Worm (Caenorhabditis elegans) whole organism, young adult: ENCODE measurements around the gene ugt-37.

Experiments used
- D2030.7 ChIP-seq: fragments of 200-800 bp; sonication (Bioruptor generic); IDR thresholded peaks from 2 replicates; pipeline ENCODE4 v1.3.6; 2022; ENCODE audit warnings: missing genetic modification reagents, missing genetic modification characterization, missing compliant biosample characterization
- F49E8.2 ChIP-seq: sonication (generic microtip); optimal IDR thresholded peaks from 3 replicates; lab custom pipeline; 2017; ENCODE audit warnings: missing genetic modification characterization, mild to moderate bottlenecking, missing compliant biosample characterization, antibody characterized with exemption, moderate library complexity; ENCODE audit not compliant: insufficient read depth
- F57A8.1 ChIP-seq: fragments of 200-800 bp; sonication (Bioruptor generic); optimal IDR thresholded peaks from 2 replicates; lab custom pipeline; 2018; ENCODE audit warnings: mild to moderate bottlenecking, missing genetic modification characterization, moderate library complexity, missing compliant biosample characterization
- ama-1 ChIP-seq, 3 experiments: fragments of 150-350 bp in 1 of 3; sonication (generic microtip) in 2 of 3; optimal IDR thresholded peaks; 2 replicates each; lab custom pipeline; 2014 to 2018; ENCODE audit warnings: missing biosample characterization in 2 of 3, missing genetic modification characterization in 2 of 3, missing genetic modification reagents in 2 of 3
- aptf-2 ChIP-seq: fragments of 200-800 bp; sonication (Bioruptor generic); conservative IDR thresholded peaks from 2 replicates; pipeline ENCODE4 v1.3.6; 2022; ENCODE audit warnings: missing genetic modification reagents, missing genetic modification characterization, missing compliant biosample characterization
- atf-7 ChIP-seq: sonication (generic microtip); optimal IDR thresholded peaks from 2 replicates; lab custom pipeline; 2017; ENCODE audit warnings: mild to moderate bottlenecking, missing genetic modification characterization, missing compliant biosample characterization
- bed-1 ChIP-seq: fragments of 200-800 bp; sonication (Bioruptor generic); IDR thresholded peaks from 2 replicates; pipeline ENCODE4 v1.3.6; 2022; ENCODE audit warnings: missing genetic modification reagents, missing genetic modification characterization, missing compliant biosample characterization
- ccch-3 ChIP-seq: fragments of 200-800 bp; sonication (Bioruptor generic); optimal IDR thresholded peaks from 2 replicates; lab custom pipeline; 2018; ENCODE audit warnings: mild to moderate bottlenecking, missing genetic modification characterization, missing compliant biosample characterization
- cebp-1 ChIP-seq, 2 experiments: fragments of 200-800 bp in 1 of 2; sonication (Bioruptor generic) in 1 of 2; sonication (generic microtip) in 1 of 2; IDR thresholded peaks in 1 of 2; optimal IDR thresholded peaks in 1 of 2; 2 replicates each; pipeline versions ENCODE4 v1.3.6 to Lab custom; 2017 to 2022; ENCODE audit warnings: missing compliant biosample characterization in 2 of 2, missing genetic modification characterization in 2 of 2, mild to moderate bottlenecking in 1 of 2, missing genetic modification reagents in 1 of 2, moderate library complexity in 1 of 2
- die-1 ChIP-seq: sonication (generic microtip); optimal IDR thresholded peaks from 2 replicates; lab custom pipeline; 2016; ENCODE audit warnings: missing genotype, mild to moderate bottlenecking, missing genetic modification characterization, missing compliant biosample characterization
- egrh-3 ChIP-seq: fragments of 200-800 bp; sonication (Bioruptor generic); IDR thresholded peaks from 2 replicates; pipeline ENCODE4 v1.3.6; 2022; ENCODE audit warnings: missing genetic modification reagents, missing genetic modification characterization, missing compliant biosample characterization
- ekl-4 ChIP-seq: fragments of 200-800 bp; sonication (Bioruptor generic); IDR thresholded peaks from 2 replicates; pipeline ENCODE4 v1.3.6; 2022; ENCODE audit warnings: missing genetic modification reagents, missing genetic modification characterization, missing compliant biosample characterization
- hsf-1 ChIP-seq: fragments of 200-800 bp; sonication (Bioruptor generic); IDR thresholded peaks from 2 replicates; pipeline ENCODE4 v1.3.6; 2022; ENCODE audit warnings: missing genetic modification reagents, missing genetic modification characterization, missing compliant biosample characterization
- lag-1 ChIP-seq: fragments of 200-800 bp; sonication (Bioruptor generic); IDR thresholded peaks from 2 replicates; pipeline ENCODE4 v1.3.6; 2022; ENCODE audit warnings: missing genetic modification reagents, missing genetic modification characterization, missing compliant biosample characterization
- lin-35 ChIP-seq, 3 experiments: fragments of 150-350 bp in 2 of 3; sonication (generic microtip) in 1 of 3; optimal IDR thresholded peaks; 2 replicates each; lab custom pipeline; 2014 to 2018; ENCODE audit warnings: missing biosample characterization in 3 of 3, missing genetic modification characterization in 3 of 3, missing genetic modification reagents in 3 of 3
- lsl-1 ChIP-seq: fragments of 200-800 bp; sonication (Bioruptor generic); optimal IDR thresholded peaks from 2 replicates; lab custom pipeline; 2018; ENCODE audit warnings: mild to moderate bottlenecking, missing genetic modification characterization, moderate library complexity, missing compliant biosample characterization
- madf-10 ChIP-seq: sonication (generic microtip); optimal IDR thresholded peaks from 2 replicates; lab custom pipeline; 2016; ENCODE audit warnings: mild to moderate bottlenecking, missing genetic modification characterization, missing compliant biosample characterization
- madf-6 ChIP-seq: fragments of 200-800 bp; sonication (Bioruptor generic); IDR thresholded peaks from 2 replicates; pipeline ENCODE4 v1.3.6; 2022; ENCODE audit warnings: missing genetic modification reagents, missing genetic modification characterization, missing compliant biosample characterization
- mes-4 ChIP-seq: sonication (generic microtip); optimal IDR thresholded peaks from 2 replicates; lab custom pipeline; 2016; ENCODE audit warnings: missing genotype, missing genetic modification characterization, missing compliant biosample characterization
- nfya-2 ChIP-seq: fragments of 200-800 bp; sonication (Bioruptor generic); IDR thresholded peaks from 2 replicates; pipeline ENCODE4 v1.3.6; 2022; ENCODE audit warnings: missing genetic modification reagents, missing genetic modification characterization, missing compliant biosample characterization
- nfyb-1 ChIP-seq: fragments of 200-800 bp; sonication (Bioruptor generic); IDR thresholded peaks from 2 replicates; pipeline ENCODE4 v1.3.6; 2022; ENCODE audit warnings: missing genetic modification reagents, missing genetic modification characterization, missing compliant biosample characterization
- nhr-120 ChIP-seq: fragments of 200-800 bp; sonication (Bioruptor generic); IDR thresholded peaks from 2 replicates; pipeline ENCODE4 v1.3.6; 2022; ENCODE audit warnings: missing genetic modification characterization, missing compliant biosample characterization
- nhr-27 ChIP-seq: fragments of 200-800 bp; sonication (Bioruptor generic); optimal IDR thresholded peaks from 2 replicates; lab custom pipeline; 2018; ENCODE audit warnings: mild to moderate bottlenecking, missing genetic modification characterization, moderate library complexity, missing compliant biosample characterization
- nhr-80 ChIP-seq: sonication (generic microtip); optimal IDR thresholded peaks from 2 replicates; lab custom pipeline; 2016; ENCODE audit warnings: missing genetic modification characterization, missing compliant biosample characterization
- pbrm-1 ChIP-seq: fragments of 200-800 bp; sonication (Bioruptor generic); IDR thresholded peaks from 2 replicates; pipeline ENCODE4 v1.3.6; 2022; ENCODE audit warnings: missing genetic modification reagents, missing genetic modification characterization, missing compliant biosample characterization
- rpc-1 ChIP-seq, 2 experiments: fragments of 150-350 bp in 1 of 2; sonication (generic microtip) in 1 of 2; optimal IDR thresholded peaks; 2 replicates each; lab custom pipeline; 2014 to 2018; ENCODE audit warnings: missing biosample characterization in 1 of 2, missing genetic modification characterization in 1 of 2, missing genetic modification reagents in 1 of 2, missing genotype in 1 of 2
- sdz-38 ChIP-seq: sonication (generic microtip); optimal IDR thresholded peaks from 2 replicates; lab custom pipeline; 2016; ENCODE audit warnings: missing genotype, missing genetic modification characterization, missing compliant biosample characterization
- snpc-4 ChIP-seq, 5 experiments: fragments of 150-350 bp in 1 of 5; sonication (generic microtip) in 4 of 5; optimal IDR thresholded peaks; 2 replicates each; lab custom pipeline; 2014 to 2018; ENCODE audit warnings: missing genetic modification characterization in 5 of 5, missing biosample characterization in 3 of 5, antibody characterized with exemption in 2 of 5, mild to moderate bottlenecking in 2 of 5, missing compliant biosample characterization in 2 of 5, missing genotype in 2 of 5, moderate library complexity in 2 of 5, missing genetic modification reagents in 1 of 5
- sptf-2 ChIP-seq: fragments of 200-800 bp; sonication (Bioruptor generic); optimal IDR thresholded peaks from 2 replicates; lab custom pipeline; 2018; ENCODE audit warnings: mild to moderate bottlenecking, missing genetic modification characterization, missing compliant biosample characterization
- zfh-2 ChIP-seq: fragments of 200-800 bp; sonication (Bioruptor generic); conservative IDR thresholded peaks from 2 replicates; pipeline ENCODE4 v1.3.6; 2022; ENCODE audit warnings: missing genetic modification reagents, missing genetic modification characterization, missing compliant biosample characterization
- ztf-6 ChIP-seq: fragments of 200-800 bp; sonication (Bioruptor generic); IDR thresholded peaks from 2 replicates; pipeline ENCODE4 v1.3.6; 2022; ENCODE audit warnings: missing genetic modification reagents, missing genetic modification characterization, missing compliant biosample characterization

The ugt-37 gene

ce11 chrV:7145250-7145850 lies at the start of gene ugt-37:
Gene ugt-37 (minus strand): TSS chrV:7145318.
- TF ChIP-seq hsf-1 (GFP tag; lab: Robert Waterston, UW): no peak

- 0 out of 2 replicates have a peak, but pooled peaks have one; percentile 11 for TF ChIP-seq pbrm-1 (GFP tag; lab: Robert Waterston, UW)
- no peak for TF ChIP-seq nhr-27 (tag; lab: Kevin White, UChicago)
- 0 out of 2 replicates have a peak, but pooled peaks have one; percentile 22 for TF ChIP-seq egrh-3
- TF ChIP-seq zfh-2 (GFP tag; lab: Robert Waterston, UW): peak; percentile 66; the same call in 1 of the 2 replicates
Observed at ce11 chrV:7194818-7195217, 49.7 kb upstream of the ugt-37 start.

- TF ChIP-seq nhr-120 (GFP tag; lab: Robert Waterston, UW) (no peak), ztf-6 (no peak), madf-6 (0 out of 2 replicates have a peak, but pooled peaks have one; percentile 11), sptf-2 (no peak), nfya-2 (GFP tag; lab: Robert Waterston, UW) (no peak)
Observed at ce11 chrV:7193562-7193961, 48.4 kb upstream of the ugt-37 start, which contains the start of gene F09G2.8. Gene F09G2.8 (minus strand): TSS chrV:7193662.

- no peak for TF ChIP-seq rpc-1 (optimal IDR thresholded peaks at IDR 0.05; lab: Kevin White, UChicago)
- no peak for TF ChIP-seq rpc-1 (tag; optimal IDR thresholded peaks at IDR 0.05; lab: Kevin White, UChicago)
- TF ChIP-seq nhr-80: peak; percentile 55
- TF ChIP-seq bed-1 (GFP tag; lab: Robert Waterston, UW): no peak
- no peak for TF ChIP-seq lin-35 (GFP tag; optimal IDR thresholded peaks at IDR 0.05; lab: Kevin White, UChicago)
- TF ChIP-seq ccch-3 (GFP tag; lab: Kevin White, UChicago): no peak
- TF ChIP-seq nfyb-1 (GFP tag; lab: Robert Waterston, UW): no peak
- TF ChIP-seq atf-7 (tag; lab: Kevin White, UChicago): no peak
Observed at ce11 chrV:7187295-7187694, 42.2 kb upstream of the ugt-37 start.

- TF ChIP-seq nhr-80: peak; percentile 68
- TF ChIP-seq cebp-1 (GFP tag; IDR thresholded peaks at IDR 0.05; lab: Robert Waterston, UW): no peak
- peak; percentile 49 for TF ChIP-seq cebp-1 (tag; optimal IDR thresholded peaks at IDR 0.05; lab: Kevin White, UChicago)
- TF ChIP-seq F49E8.2 (tag; lab: Kevin White, UChicago): no peak
Observed at ce11 chrV:7186599-7186998, 41.5 kb upstream of the ugt-37 start.

- TF ChIP-seq nfya-2 (GFP tag; lab: Robert Waterston, UW) (no peak), lag-1 (GFP tag; lab: Robert Waterston, UW) (no peak), aptf-2 (GFP tag; lab: Robert Waterston, UW) (no peak), D2030.7 (GFP tag; lab: Robert Waterston, UW) (no peak), F57A8.1 (no peak), lsl-1 (GFP tag; lab: Kevin White, UChicago) (no peak), ama-1 (optimal IDR thresholded peaks at IDR 0.05; lab: Kevin White, UChicago) (no peak), ama-1 (GFP tag; optimal IDR thresholded peaks at IDR 0.05; lab: Kevin White, UChicago) (no peak), sdz-38 (no peak), mes-4 (tag; lab: Kevin White, UChicago) (no peak), die-1 (tag; lab: Kevin White, UChicago) (no peak), ekl-4 (GFP tag; lab: Robert Waterston, UW) (no peak), snpc-4 (GFP tag; optimal IDR thresholded peaks at IDR 0.05; lab: Kevin White, UChicago) (no peak), snpc-4 (tag; optimal IDR thresholded peaks at IDR 0.05; lab: Kevin White, UChicago) (no peak), madf-10 (tag; lab: Kevin White, UChicago) (no peak)
- TF ChIP-seq, all 124 proteins: peak for 0
Observed at ce11 chrV:7184549-7184948, 39.4 kb upstream of the ugt-37 start, which contains the start of gene pitr-5. Gene pitr-5 (plus strand): TSS chrV:7184849.
